Worm (Caenorhabditis elegans): ENCODE results near the gene snt-3.

Gene snt-3

DNA sequence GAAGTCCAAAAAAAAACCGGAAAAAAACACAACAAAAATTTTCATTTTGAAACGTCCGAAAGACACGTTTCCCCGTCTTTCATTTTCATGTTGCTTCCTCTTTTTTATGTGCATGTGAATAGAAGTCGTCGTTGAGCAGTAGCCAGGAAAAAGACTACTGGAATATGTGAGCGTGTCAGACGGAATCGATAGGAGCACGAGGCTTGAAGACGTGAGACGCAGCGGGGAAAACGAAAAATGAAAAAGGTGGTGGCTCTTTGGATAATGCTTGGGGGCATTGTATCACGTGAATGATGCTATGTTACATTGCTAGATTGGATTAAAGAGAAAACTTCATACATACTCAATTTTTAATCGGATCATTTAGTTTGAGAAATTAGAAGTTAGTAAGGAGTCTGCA lies 4.7 kb downstream of the snt-3 start (continued):
- TF ChIP-seq dpl-1 (GFP tag; optimal IDR thresholded peaks at IDR 0.05) (peak; percentile 23), lsy-2 (tag; optimal IDR thresholded peaks at IDR 0.05) (peak in 1 of 2 experiments; percentile 56), daf-19 (GFP tag; conservative IDR thresholded peaks at IDR 0.05) (no peak), mep-1 (tag; optimal IDR thresholded peaks at IDR 0.05) (peak; percentile 3), nhr-111 (GFP tag; optimal IDR thresholded peaks at IDR 0.05) (no peak), lin-13 (GFP tag; optimal IDR thresholded peaks at IDR 0.05) (no peak), ceh-20 (GFP tag; IDR thresholded peaks at IDR 0.05) (no peak), aha-1 (tag) (no peak), fos-1 (tag; optimal IDR thresholded peaks at IDR 0.05) (no peak), nhr-25 (tag; optimal IDR thresholded peaks at IDR 0.05; ENCODE audit: borderline replicate concordance, insufficient read depth) (no peak), hmg-1.1 (GFP tag; IDR thresholded peaks at IDR 0.05) (no peak; the same call in 1 of the 2 replicates), cey-2 (tag; optimal IDR thresholded peaks at IDR 0.05; ENCODE audit: borderline replicate concordance, insufficient read depth) (no peak), jun-1 (tag; optimal IDR thresholded peaks at IDR 0.05) (no peak), mxl-2 (GFP tag; conservative IDR thresholded peaks at IDR 0.05) (no peak), snpc-1.2 (GFP tag; IDR thresholded peaks at IDR 0.05) (no peak)

DNA sequence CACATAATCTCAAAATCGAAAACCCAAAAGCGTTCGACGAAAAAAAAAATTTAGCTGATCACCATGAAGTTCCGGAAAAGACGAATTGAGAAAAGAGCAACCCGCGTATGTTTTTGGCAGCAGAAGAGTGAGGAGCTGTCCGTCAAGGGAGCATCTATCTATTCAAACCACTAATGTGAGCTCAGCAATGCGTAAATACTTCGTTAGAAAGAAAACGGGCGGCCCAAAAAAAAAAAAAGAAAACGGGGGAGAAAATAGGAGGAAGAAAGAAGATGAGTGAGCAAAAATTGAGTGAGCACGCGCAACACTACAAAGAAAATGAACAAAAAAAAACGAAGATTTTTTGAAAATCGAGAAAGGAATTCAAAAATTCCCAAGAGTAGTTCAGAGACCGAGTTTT lies 6.5 kb downstream of the snt-3 start:
- TF ChIP-seq lim-7 (GFP tag; IDR thresholded peaks at IDR 0.05) (no peak), daf-16 (GFP tag; optimal IDR thresholded peaks at IDR 0.05) (no peak), daf-16 (tag; optimal IDR thresholded peaks at IDR 0.05) (no peak), Y75B8A.6 (GFP tag; IDR thresholded peaks at IDR 0.05) (no peak), lsy-2 (tag; optimal IDR thresholded peaks at IDR 0.05) (peak in 1 of 2 experiments; percentile 22), ceh-44 (GFP tag; IDR thresholded peaks at IDR 0.05) (no peak), lin-1 (GFP tag; IDR thresholded peaks at IDR 0.05) (no peak), fkh-10 (GFP tag; optimal IDR thresholded peaks at IDR 0.05) (peak; percentile 21), ceh-20 (GFP tag; IDR thresholded peaks at IDR 0.05) (0 out of 2 replicates have a peak, but pooled peaks have one; percentile 23), hlh-30 (tag; optimal IDR thresholded peaks at IDR 0.05; ENCODE audit: insufficient read depth) (peak; percentile 25), lir-3 (tag; optimal IDR thresholded peaks at IDR 0.05) (no peak)

DNA sequence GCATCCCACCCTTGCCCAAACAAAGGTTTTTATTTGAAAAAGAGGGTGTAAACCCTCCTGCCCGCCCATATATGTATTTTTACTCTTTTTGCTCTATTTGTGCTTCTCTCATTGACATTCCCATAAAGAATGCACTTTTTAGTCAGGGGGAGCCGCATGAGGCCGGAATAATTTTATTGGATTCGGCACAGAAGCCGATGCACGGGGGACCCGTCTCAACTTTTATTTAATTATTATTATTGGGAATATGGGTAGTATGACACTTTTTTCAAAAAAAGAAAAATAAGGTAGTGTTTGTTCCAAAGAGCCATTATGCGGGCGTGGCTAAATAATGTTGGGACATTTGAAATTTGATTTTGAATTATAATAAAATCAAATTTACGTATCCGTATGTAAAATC lies 8.8 kb downstream of the snt-3 start:
- TF ChIP-seq F10B5.3 (tag; optimal IDR thresholded peaks at IDR 0.05) (no peak), nhr-77 (tag; optimal IDR thresholded peaks at IDR 0.05) (no peak), mxl-3 (GFP tag; optimal IDR thresholded peaks at IDR 0.05) (no peak), dmd-8 (GFP tag; IDR thresholded peaks at IDR 0.05) (no peak), nhr-25 (tag; optimal IDR thresholded peaks at IDR 0.05; ENCODE audit: borderline replicate concordance, insufficient read depth) (no peak), Y75B8A.6 (GFP tag; IDR thresholded peaks at IDR 0.05) (no peak), R02D3.7 (tag; optimal IDR thresholded peaks at IDR 0.05) (no peak), jun-1 (tag; optimal IDR thresholded peaks at IDR 0.05) (no peak), mep-1 (tag; optimal IDR thresholded peaks at IDR 0.05) (no peak), zip-2 (tag; optimal IDR thresholded peaks at IDR 0.05) (no peak), rbr-2 (tag; optimal IDR thresholded peaks at IDR 0.05) (no peak)

DNA sequence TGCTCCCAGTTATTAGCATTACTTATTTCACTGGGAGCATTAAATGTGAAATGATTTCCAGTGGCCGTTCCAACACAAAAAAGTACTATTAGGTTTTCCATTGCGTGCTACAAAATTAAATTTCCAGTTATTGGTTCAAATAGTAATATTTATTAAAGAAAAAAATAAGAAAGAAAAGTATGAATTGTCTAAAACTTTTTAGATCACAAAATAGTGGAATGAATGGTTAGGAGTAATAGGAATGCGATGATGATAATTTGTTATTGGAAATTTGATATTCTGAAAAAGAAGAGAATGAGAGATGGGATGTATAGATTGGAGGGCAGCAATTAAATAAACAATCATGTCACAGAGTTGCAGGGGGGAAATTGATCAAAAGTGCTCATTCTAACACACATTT lies 12.8 kb downstream of the snt-3 start, which contains the start of gene Y75B7AL.2:
Gene Y75B7AL.2, minus strand, starts transcription at position 101 of the 400 bp plus-strand sequence.
- no peak for TF ChIP-seq lin-15B (tag; optimal IDR thresholded peaks at IDR 0.05)
- peak; percentile 36 for TF ChIP-seq aha-1 (tag)

DNA sequence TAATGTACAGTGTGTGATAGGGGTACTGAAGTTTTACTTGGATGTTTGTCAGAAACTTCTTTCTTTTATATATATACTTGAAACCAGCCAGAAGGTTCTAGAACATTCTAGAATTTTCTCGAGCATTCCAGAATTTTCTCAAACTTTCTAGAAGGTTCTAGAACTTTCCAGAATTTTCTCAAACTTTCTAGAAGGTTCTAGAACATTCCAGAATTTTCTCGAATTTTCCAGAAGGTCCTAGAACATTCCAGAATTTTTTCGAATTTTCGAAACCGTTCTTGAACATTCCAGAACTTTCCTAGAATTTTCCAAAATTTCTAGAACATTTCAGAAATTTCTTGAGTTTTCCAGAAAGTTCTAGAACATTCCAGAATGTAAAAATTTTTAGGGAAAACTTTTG lies 15.5 kb downstream of the snt-3 start:
- no peak for TF ChIP-seq unc-62 (GFP tag; optimal IDR thresholded peaks at IDR 0.05 in 1 of 2)
- no peak for TF ChIP-seq unc-62 (tag; optimal IDR thresholded peaks at IDR 0.05)
- no peak for TF ChIP-seq aha-1 (tag)
- TF ChIP-seq nhr-28 (tag; optimal IDR thresholded peaks at IDR 0.05): no peak
- no peak for TF ChIP-seq madf-5 (GFP tag; IDR thresholded peaks at IDR 0.05)
- TF ChIP-seq fkh-10 (GFP tag; optimal IDR thresholded peaks at IDR 0.05): no peak
- TF ChIP-seq ctbp-1 (GFP tag; IDR thresholded peaks at IDR 0.05): no peak
- TF ChIP-seq ztf-7 (tag; optimal IDR thresholded peaks at IDR 0.05): no peak
